Worm (Caenorhabditis elegans) whole organism, young adult: ENCODE data around the gene best-2.

Source experiments
- F37B4.10 ChIP-seq: fragments of 200-800 bp; sonication (Bioruptor generic); IDR thresholded peaks from 2 replicates; pipeline ENCODE4 v1.3.6; 2022; ENCODE audit warnings: missing genetic modification characterization, missing compliant biosample characterization
- F57A8.1 ChIP-seq: fragments of 200-800 bp; sonication (Bioruptor generic); optimal IDR thresholded peaks from 2 replicates; lab custom pipeline; 2018; ENCODE audit warnings: mild to moderate bottlenecking, missing genetic modification characterization, moderate library complexity, missing compliant biosample characterization
- T26A5.8 ChIP-seq: sonication (generic microtip); optimal IDR thresholded peaks from 2 replicates; lab custom pipeline; 2016; ENCODE audit warnings: missing genetic modification characterization, missing compliant biosample characterization
- Y56A3A.18 ChIP-seq: fragments of 200-800 bp; sonication (Bioruptor generic); IDR thresholded peaks from 2 replicates; pipeline ENCODE4 v1.3.6; 2022; ENCODE audit warnings: missing genetic modification reagents, missing genetic modification characterization, missing compliant biosample characterization
- aptf-2 ChIP-seq: fragments of 200-800 bp; sonication (Bioruptor generic); conservative IDR thresholded peaks from 2 replicates; pipeline ENCODE4 v1.3.6; 2022; ENCODE audit warnings: missing genetic modification reagents, missing genetic modification characterization, missing compliant biosample characterization
- attf-3 ChIP-seq: fragments of 200-800 bp; sonication (Bioruptor generic); conservative IDR thresholded peaks from 2 replicates; pipeline ENCODE4 v1.3.6; 2022; ENCODE audit warnings: missing genetic modification reagents, missing genetic modification characterization, missing compliant biosample characterization
- attf-5 ChIP-seq: fragments of 200-800 bp; sonication (Bioruptor generic); optimal IDR thresholded peaks from 2 replicates; lab custom pipeline; 2018; ENCODE audit warnings: mild to moderate bottlenecking, missing genetic modification characterization, missing compliant biosample characterization
- bed-2 ChIP-seq: fragments of 200-800 bp; sonication (Bioruptor generic); IDR thresholded peaks from 2 replicates; pipeline ENCODE4 v1.3.6; 2022; ENCODE audit warnings: missing genetic modification reagents, missing genetic modification characterization, missing compliant biosample characterization
- cebp-2 ChIP-seq: fragments of 200-800 bp; sonication (Bioruptor generic); IDR thresholded peaks from 2 replicates; pipeline ENCODE4 v1.3.6; 2022; ENCODE audit warnings: missing genetic modification characterization, missing compliant biosample characterization
- ceh-79 ChIP-seq: sonication (generic microtip); optimal IDR thresholded peaks from 2 replicates; lab custom pipeline; 2017; ENCODE audit warnings: mild to moderate bottlenecking, missing genetic modification characterization, missing compliant biosample characterization
- dpff-1 ChIP-seq: sonication (generic microtip); optimal IDR thresholded peaks from 2 replicates; lab custom pipeline; 2017; ENCODE audit warnings: mild to moderate bottlenecking, missing genetic modification characterization, missing compliant biosample characterization
- dpl-1 ChIP-seq: fragments of 150-350 bp; optimal IDR thresholded peaks from 2 replicates; lab custom pipeline; 2014; ENCODE audit warnings: missing biosample characterization, missing genetic modification reagents, missing genetic modification characterization
- efl-1 ChIP-seq: fragments of 150-350 bp; optimal IDR thresholded peaks from 2 replicates; lab custom pipeline; 2014; ENCODE audit warnings: missing biosample characterization, missing genetic modification reagents, missing genetic modification characterization
- egrh-3 ChIP-seq: fragments of 200-800 bp; sonication (Bioruptor generic); IDR thresholded peaks from 2 replicates; pipeline ENCODE4 v1.3.6; 2022; ENCODE audit warnings: missing genetic modification reagents, missing genetic modification characterization, missing compliant biosample characterization
- ekl-4 ChIP-seq: fragments of 200-800 bp; sonication (Bioruptor generic); IDR thresholded peaks from 2 replicates; pipeline ENCODE4 v1.3.6; 2022; ENCODE audit warnings: missing genetic modification reagents, missing genetic modification characterization, missing compliant biosample characterization
- gei-17 ChIP-seq: fragments of 200-800 bp; sonication (Bioruptor generic); optimal IDR thresholded peaks from 2 replicates; lab custom pipeline; 2018; ENCODE audit warnings: mild to moderate bottlenecking, missing genetic modification characterization, missing compliant biosample characterization
- hmg-1.2 ChIP-seq: fragments of 200-800 bp; sonication (Bioruptor generic); IDR thresholded peaks from 2 replicates; pipeline ENCODE4 v1.3.6; 2022; ENCODE audit warnings: missing genetic modification reagents, missing genetic modification characterization, missing compliant biosample characterization
- hmg-20 ChIP-seq: fragments of 200-800 bp; sonication (Bioruptor generic); IDR thresholded peaks from 2 replicates; pipeline ENCODE4 v1.3.6; 2022; ENCODE audit warnings: missing genetic modification reagents, missing genetic modification characterization, missing compliant biosample characterization
- let-526 ChIP-seq: fragments of 200-800 bp; sonication (Bioruptor generic); IDR thresholded peaks from 2 replicates; pipeline ENCODE4 v1.3.6; 2022; ENCODE audit warnings: missing genetic modification reagents, missing genetic modification characterization, missing compliant biosample characterization
- lin-35 ChIP-seq, 3 experiments: fragments of 150-350 bp in 2 of 3; sonication (generic microtip) in 1 of 3; optimal IDR thresholded peaks; 2 replicates each; lab custom pipeline; 2014 to 2018; ENCODE audit warnings: missing biosample characterization in 3 of 3, missing genetic modification characterization in 3 of 3, missing genetic modification reagents in 3 of 3
- mcd-1 ChIP-seq: fragments of 200-800 bp; sonication (Bioruptor generic); IDR thresholded peaks from 2 replicates; pipeline ENCODE4 v1.3.6; 2022; ENCODE audit warnings: missing genetic modification reagents, missing genetic modification characterization, missing compliant biosample characterization
- mes-4 ChIP-seq: sonication (generic microtip); optimal IDR thresholded peaks from 2 replicates; lab custom pipeline; 2016; ENCODE audit warnings: missing genotype, missing genetic modification characterization, missing compliant biosample characterization
- mxl-1 ChIP-seq: sonication (generic microtip); optimal IDR thresholded peaks from 2 replicates; lab custom pipeline; 2016; ENCODE audit warnings: missing genetic modification characterization, missing compliant biosample characterization
- pbrm-1 ChIP-seq: fragments of 200-800 bp; sonication (Bioruptor generic); IDR thresholded peaks from 2 replicates; pipeline ENCODE4 v1.3.6; 2022; ENCODE audit warnings: missing genetic modification reagents, missing genetic modification characterization, missing compliant biosample characterization
- rec-8 ChIP-seq, 2 experiments: sonication (generic microtip); optimal IDR thresholded peaks; 2 replicates each; lab custom pipeline; 2016; ENCODE audit warnings: mild to moderate bottlenecking in 2 of 2, missing genetic modification characterization in 2 of 2, missing genetic modification reagents in 2 of 2, missing genotype in 2 of 2, missing biosample characterization in 1 of 2, missing compliant biosample characterization in 1 of 2, moderate library complexity in 1 of 2
- rpc-1 ChIP-seq, 2 experiments: fragments of 150-350 bp in 1 of 2; sonication (generic microtip) in 1 of 2; optimal IDR thresholded peaks; 2 replicates each; lab custom pipeline; 2014 to 2018; ENCODE audit warnings: missing biosample characterization in 1 of 2, missing genetic modification characterization in 1 of 2, missing genetic modification reagents in 1 of 2, missing genotype in 1 of 2
- sdz-38 ChIP-seq: sonication (generic microtip); optimal IDR thresholded peaks from 2 replicates; lab custom pipeline; 2016; ENCODE audit warnings: missing genotype, missing genetic modification characterization, missing compliant biosample characterization
- tbp1 ChIP-seq: fragments of 200-800 bp; sonication (Bioruptor generic); optimal IDR thresholded peaks from 2 replicates; lab custom pipeline; 2018; ENCODE audit warnings: mild to moderate bottlenecking, missing genetic modification characterization, missing compliant biosample characterization
- tbx-9 ChIP-seq: sonication (generic microtip); optimal IDR thresholded peaks from 2 replicates; lab custom pipeline; 2016; ENCODE audit warnings: borderline replicate concordance, missing genetic modification characterization, inconsistent platforms, missing compliant biosample characterization
- unc-130 ChIP-seq: sonication (generic microtip); optimal IDR thresholded peaks from 2 replicates; lab custom pipeline; 2016; ENCODE audit warnings: missing genetic modification reagents, missing genetic modification characterization, missing compliant biosample characterization
- unc-62 ChIP-seq: fragments of 150-350 bp; optimal IDR thresholded peaks from 2 replicates; lab custom pipeline; 2014; ENCODE audit warnings: missing biosample characterization, missing genetic modification reagents, missing genetic modification characterization
- zfh-2 ChIP-seq: fragments of 200-800 bp; sonication (Bioruptor generic); conservative IDR thresholded peaks from 2 replicates; pipeline ENCODE4 v1.3.6; 2022; ENCODE audit warnings: missing genetic modification reagents, missing genetic modification characterization, missing compliant biosample characterization
- zim-3 ChIP-seq: sonication (generic microtip); optimal IDR thresholded peaks from 2 replicates; lab custom pipeline; 2017; ENCODE audit warnings: mild to moderate bottlenecking, missing genetic modification characterization, moderate library complexity, missing compliant biosample characterization
- ztf-18 ChIP-seq: sonication (generic microtip); optimal IDR thresholded peaks from 2 replicates; lab custom pipeline; 2016; ENCODE audit warnings: missing genotype, mild to moderate bottlenecking, missing genetic modification characterization, missing compliant biosample characterization
- ztf-25 ChIP-seq: fragments of 200-800 bp; sonication (Bioruptor generic); IDR thresholded peaks from 2 replicates; pipeline ENCODE4 v1.3.6; 2022; ENCODE audit warnings: missing genetic modification reagents, missing genetic modification characterization, missing compliant biosample characterization
- ztf-6 ChIP-seq: fragments of 200-800 bp; sonication (Bioruptor generic); IDR thresholded peaks from 2 replicates; pipeline ENCODE4 v1.3.6; 2022; ENCODE audit warnings: missing genetic modification reagents, missing genetic modification characterization, missing compliant biosample characterization

best-2 gene

DNA sequence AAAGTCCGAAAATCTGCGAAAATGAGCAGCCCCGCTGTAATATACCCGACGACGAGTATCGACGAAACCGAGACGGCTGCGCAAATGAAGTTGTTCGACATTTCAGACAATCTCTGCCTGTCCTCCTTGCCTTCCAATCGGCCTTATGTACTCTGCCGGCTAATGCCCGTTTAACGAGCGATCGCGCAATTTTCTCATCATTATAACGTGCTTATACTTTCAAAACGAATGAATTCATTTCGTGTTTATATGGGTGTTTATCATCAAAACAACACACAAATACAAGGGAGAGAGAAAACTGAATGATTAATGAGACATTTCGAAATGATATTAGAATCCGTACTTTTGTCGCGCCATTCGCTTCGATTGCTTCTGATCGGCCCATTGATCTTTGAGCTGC is 21.9 kb downstream of the best-2 start, which contains the start of gene col-132:
Gene col-132 (minus strand): TSS at position 101 of the 400 bp plus-strand sequence.
- TF ChIP-seq ztf-18 (tag; lab: Kevin White, UChicago) (no peak), tbp1 (GFP tag; lab: Kevin White, UChicago) (no peak), unc-130 (GFP tag; lab: Kevin White, UChicago) (no peak), dpff-1 (tag; lab: Kevin White, UChicago) (no peak), cebp-2 (GFP tag; lab: Robert Waterston, UW) (no peak), mcd-1 (GFP tag; lab: Robert Waterston, UW) (no peak), rpc-1 (optimal IDR thresholded peaks at IDR 0.05; lab: Kevin White, UChicago) (no peak), rpc-1 (tag; optimal IDR thresholded peaks at IDR 0.05; lab: Kevin White, UChicago) (no peak), ztf-6 (GFP tag; lab: Robert Waterston, UW) (no peak), dpl-1 (GFP tag; lab: Kevin White, UChicago) (no peak), hmg-1.2 (GFP tag; lab: Robert Waterston, UW) (no peak), rec-8 (tag; optimal IDR thresholded peaks at IDR 0.05; lab: Kevin White, UChicago) (no peak), zim-3 (tag; lab: Kevin White, UChicago) (no peak), gei-17 (no peak)
- TF ChIP-seq, all 124 proteins: peak for 0

ce11 chrIV:13089671-13090242 is 23.1 kb downstream of the best-2 start:
- TF ChIP-seq cebp-2 (GFP tag; lab: Robert Waterston, UW) = 0 out of 2 replicates have a peak, but pooled peaks have one; percentile 18
- no peak for TF ChIP-seq efl-1 (GFP tag; lab: Kevin White, UChicago)
- no peak for TF ChIP-seq Y56A3A.18 (GFP tag; lab: Robert Waterston, UW)
- 0 out of 2 replicates have a peak, but pooled peaks have one; percentile 8 for TF ChIP-seq hmg-20
- 0 out of 2 replicates have a peak, but pooled peaks have one; percentile 19 for TF ChIP-seq pbrm-1 (GFP tag; lab: Robert Waterston, UW)
- no peak for TF ChIP-seq mxl-1 (tag; lab: Kevin White, UChicago)
- TF ChIP-seq zfh-2 (GFP tag; lab: Robert Waterston, UW) = peak; percentile 92; the same call in 1 of the 2 replicates
- no peak for TF ChIP-seq F37B4.10 (GFP tag; lab: Robert Waterston, UW)
- no peak for TF ChIP-seq sdz-38 (tag; lab: Kevin White, UChicago)
- TF ChIP-seq F57A8.1 (GFP tag; lab: Kevin White, UChicago) = no peak
- TF ChIP-seq egrh-3 (GFP tag; lab: Robert Waterston, UW) = peak; percentile 85
- no peak for TF ChIP-seq bed-2 (GFP tag; lab: Robert Waterston, UW)
- TF ChIP-seq let-526 (GFP tag; lab: Robert Waterston, UW) = no peak
- TF ChIP-seq T26A5.8 (tag; lab: Kevin White, UChicago) = no peak

- no peak for TF ChIP-seq ceh-79 (tag; lab: Kevin White, UChicago)
- TF ChIP-seq ztf-25 (GFP tag; lab: Robert Waterston, UW) = no peak
- no peak for TF ChIP-seq dpff-1 (tag; lab: Kevin White, UChicago)
- TF ChIP-seq attf-3 (GFP tag; lab: Robert Waterston, UW) = no peak
- no peak for TF ChIP-seq mcd-1 (GFP tag; lab: Robert Waterston, UW)
- TF ChIP-seq mes-4 (tag; lab: Kevin White, UChicago) = no peak
- TF ChIP-seq aptf-2 = no peak
- no peak for TF ChIP-seq attf-5 (GFP tag; lab: Kevin White, UChicago)
- no peak for TF ChIP-seq unc-130 (GFP tag; lab: Kevin White, UChicago)
- TF ChIP-seq F37B4.10 (GFP tag; lab: Robert Waterston, UW) = no peak
- no peak for TF ChIP-seq ekl-4 (GFP tag; lab: Robert Waterston, UW)
- no peak for TF ChIP-seq unc-62 (GFP tag; lab: Kevin White, UChicago)
- TF ChIP-seq lin-35 (GFP tag; optimal IDR thresholded peaks at IDR 0.05; lab: Kevin White, UChicago) = no peak
- TF ChIP-seq Y56A3A.18 (GFP tag; lab: Robert Waterston, UW) = no peak
- TF ChIP-seq gei-17 = no peak
- no peak for TF ChIP-seq tbx-9
These were observed 26.2 kb downstream of the best-2 start, which contains the start of gene spin-2 for ce11 chrIV:13086705-13087104. Gene spin-2, plus strand, starts transcription at chrIV:13087005.
